Worm (Caenorhabditis elegans) whole organism, L4/young adult: Measurements from ENCODE around the gene F21G4.1.

Experiments
- dao-5 ChIP-seq: sonication (generic microtip); optimal IDR thresholded peaks from 2 replicates; lab custom pipeline; 2016; ENCODE audit warnings: missing genotype, missing genetic modification characterization, moderate library complexity, missing compliant biosample characterization
- him-1 ChIP-seq: sonication (generic microtip); optimal IDR thresholded peaks from 2 replicates; lab custom pipeline; 2016; ENCODE audit warnings: missing genotype, missing genetic modification reagents, missing genetic modification characterization, missing compliant biosample characterization

DNA sequence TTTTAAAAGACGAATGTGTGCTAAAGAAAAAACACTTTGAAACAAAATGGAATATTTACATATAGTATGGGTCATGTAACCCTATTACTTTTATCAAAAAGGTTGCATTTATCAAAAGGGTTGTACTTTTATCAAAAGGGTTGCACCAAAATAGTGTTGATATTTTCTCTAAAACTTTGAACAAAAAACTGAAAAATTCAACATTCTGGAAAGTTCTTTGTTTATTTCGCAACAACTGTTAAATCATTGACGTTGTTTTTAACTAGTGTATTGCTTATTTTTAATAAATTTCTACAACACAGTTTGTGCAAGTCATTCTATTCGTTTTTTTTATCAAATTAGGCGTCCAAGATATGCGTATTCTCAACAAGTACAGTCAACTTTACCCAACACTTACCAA lies 46.4 kb upstream of the F21G4.1 start, which contains the start of the genes C17G1.5 and C17G1.14:
- TF ChIP-seq dao-5 (tag; lab: Kevin White, UChicago) (no peak), him-1 (tag; lab: Kevin White, UChicago) (no peak)
